Worm (Caenorhabditis elegans) whole organism, late embryonic: Measurements from ENCODE around the gene aly-1.

Experiments
- C08G9.2 ChIP-seq: sonication (generic microtip); optimal IDR thresholded peaks from 2 replicates; lab custom pipeline; 2016; ENCODE audit warnings: mild to moderate bottlenecking, missing genetic modification characterization, moderate library complexity, missing compliant biosample characterization
- F13H6.1 ChIP-seq: sonication (generic microtip); optimal IDR thresholded peaks from 2 replicates; lab custom pipeline; 2016; ENCODE audit warnings: missing genetic modification characterization, missing compliant biosample characterization
- K02D7.2 ChIP-seq: sonication (generic microtip); optimal IDR thresholded peaks from 2 replicates; lab custom pipeline; 2017; ENCODE audit warnings: mild to moderate bottlenecking, missing genetic modification characterization, missing compliant biosample characterization
- K09A11.1 ChIP-seq: sonication (generic microtip); optimal IDR thresholded peaks from 2 replicates; lab custom pipeline; 2017; ENCODE audit warnings: antibody characterized with exemption, mild to moderate bottlenecking, missing genetic modification characterization, missing compliant biosample characterization; ENCODE audit not compliant: insufficient read depth
- T23F11.4 ChIP-seq: fragments of 200-800 bp; sonication (Bioruptor generic); optimal IDR thresholded peaks from 2 replicates; lab custom pipeline; 2018; ENCODE audit warnings: mild to moderate bottlenecking, missing genetic modification characterization, missing compliant biosample characterization
- Y22D7AL.16 ChIP-seq: sonication (generic microtip); optimal IDR thresholded peaks from 2 replicates; lab custom pipeline; 2016; ENCODE audit warnings: missing genetic modification characterization, missing compliant biosample characterization
- ama-1 ChIP-seq: fragments of 150-350 bp; optimal IDR thresholded peaks from 2 replicates; lab custom pipeline; 2014
- ceh-14 ChIP-seq: sonication (generic microtip); optimal IDR thresholded peaks from 2 replicates; lab custom pipeline; 2016; ENCODE audit warnings: missing genotype, missing genetic modification characterization, missing compliant biosample characterization
- ceh-18 ChIP-seq: sonication (generic microtip); optimal IDR thresholded peaks from 2 replicates; lab custom pipeline; 2016; ENCODE audit warnings: missing genetic modification characterization, missing compliant biosample characterization
- ceh-24 ChIP-seq: sonication (generic microtip); optimal IDR thresholded peaks from 2 replicates; lab custom pipeline; 2016; ENCODE audit warnings: mild to moderate bottlenecking, missing genetic modification characterization, missing compliant biosample characterization
- ceh-31 ChIP-seq: sonication (generic microtip); optimal IDR thresholded peaks from 2 replicates; lab custom pipeline; 2016; ENCODE audit warnings: missing genetic modification characterization, missing compliant biosample characterization
- ceh-34 ChIP-seq: sonication (generic microtip); optimal IDR thresholded peaks from 2 replicates; lab custom pipeline; 2016; ENCODE audit warnings: mild to moderate bottlenecking, missing genetic modification characterization, missing compliant biosample characterization
- ceh-45 ChIP-seq: fragments of 200-800 bp; sonication (Bioruptor generic); IDR thresholded peaks from 2 replicates; pipeline ENCODE4 v1.3.6; 2022; ENCODE audit warnings: missing genetic modification reagents, missing genetic modification characterization, missing compliant biosample characterization
- ceh-48 ChIP-seq: sonication (generic microtip); optimal IDR thresholded peaks from 2 replicates; lab custom pipeline; 2016; ENCODE audit warnings: missing genetic modification characterization, inconsistent platforms, missing compliant biosample characterization
- dve-1 ChIP-seq: sonication (generic microtip); optimal IDR thresholded peaks from 2 replicates; lab custom pipeline; 2017; ENCODE audit warnings: antibody characterized with exemption, mild to moderate bottlenecking, missing genetic modification characterization, missing compliant biosample characterization
- fax-1 ChIP-seq: sonication (generic microtip); optimal IDR thresholded peaks from 2 replicates; lab custom pipeline; 2016; ENCODE audit warnings: missing genotype, missing genetic modification characterization, missing compliant biosample characterization
- fkh-10 ChIP-seq: fragments of 150-350 bp; optimal IDR thresholded peaks from 2 replicates; lab custom pipeline; 2014; ENCODE audit warnings: missing biosample characterization, missing genetic modification reagents, missing genetic modification characterization
- hlh-15 ChIP-seq: sonication (generic microtip); optimal IDR thresholded peaks from 2 replicates; lab custom pipeline; 2016; ENCODE audit warnings: missing genetic modification characterization, missing compliant biosample characterization
- hlh-6 ChIP-seq: sonication (generic microtip); optimal IDR thresholded peaks from 2 replicates; lab custom pipeline; 2016; ENCODE audit warnings: missing genotype, missing genetic modification characterization, missing compliant biosample characterization
- hlh-8 ChIP-seq: sonication (generic microtip); optimal IDR thresholded peaks from 2 replicates; lab custom pipeline; 2016; ENCODE audit warnings: missing genotype, missing genetic modification characterization, missing compliant biosample characterization
- lim-6 ChIP-seq: sonication (generic microtip); optimal IDR thresholded peaks from 2 replicates; lab custom pipeline; 2016; ENCODE audit warnings: missing genetic modification characterization, missing compliant biosample characterization
- madf-2 ChIP-seq: sonication (generic microtip); optimal IDR thresholded peaks from 2 replicates; lab custom pipeline; 2017; ENCODE audit warnings: missing genetic modification characterization, missing compliant biosample characterization
- nfya-1 ChIP-seq: sonication (generic microtip); optimal IDR thresholded peaks from 2 replicates; lab custom pipeline; 2017; ENCODE audit warnings: missing genetic modification characterization, mild to moderate bottlenecking, missing compliant biosample characterization, antibody characterized with exemption, moderate library complexity
- nhr-11 ChIP-seq: fragments of 150-350 bp; optimal IDR thresholded peaks from 2 replicates; lab custom pipeline; 2014; ENCODE audit warnings: missing biosample characterization, missing genetic modification characterization
- nhr-232 ChIP-seq: sonication (generic microtip); optimal IDR thresholded peaks from 2 replicates; lab custom pipeline; 2016; ENCODE audit warnings: missing genetic modification characterization, missing compliant biosample characterization
- pat-9 ChIP-seq: fragments of 200-800 bp; sonication (Bioruptor generic); optimal IDR thresholded peaks from 2 replicates; lab custom pipeline; 2018; ENCODE audit warnings: mild to moderate bottlenecking, missing genetic modification characterization, moderate library complexity, missing compliant biosample characterization
- pax-1 ChIP-seq: fragments of 150-350 bp; optimal IDR thresholded peaks from 2 replicates; lab custom pipeline; 2014; ENCODE audit warnings: missing biosample characterization, missing genetic modification characterization
- pha-2 ChIP-seq: sonication (generic microtip); optimal IDR thresholded peaks from 2 replicates; lab custom pipeline; 2017; ENCODE audit warnings: mild to moderate bottlenecking, missing genetic modification characterization, missing compliant biosample characterization
- pha-4 ChIP-seq: fragments of 150-350 bp; optimal IDR thresholded peaks from 2 replicates; lab custom pipeline; 2018; ENCODE audit warnings: missing biosample characterization, missing genetic modification reagents, missing genetic modification characterization
- pqm-1 ChIP-seq: sonication (generic microtip); optimal IDR thresholded peaks from 2 replicates; lab custom pipeline; 2016; ENCODE audit warnings: missing genetic modification characterization, missing compliant biosample characterization
- pros-1 ChIP-seq: fragments of 150-350 bp; optimal IDR thresholded peaks from 2 replicates; lab custom pipeline; 2014; ENCODE audit warnings: missing biosample characterization, missing genetic modification reagents, missing genetic modification characterization
- ref-2 ChIP-seq: sonication (generic microtip); optimal IDR thresholded peaks from 2 replicates; lab custom pipeline; 2016; ENCODE audit warnings: missing genetic modification characterization, missing compliant biosample characterization
- sdc-2 ChIP-seq: sonication (generic microtip); optimal IDR thresholded peaks from 2 replicates; lab custom pipeline; 2016; ENCODE audit warnings: missing genotype, missing genetic modification characterization, missing compliant biosample characterization
- sox-4 ChIP-seq: sonication (generic microtip); optimal IDR thresholded peaks from 2 replicates; lab custom pipeline; 2017; ENCODE audit warnings: mild to moderate bottlenecking, missing genetic modification characterization, inconsistent platforms, missing compliant biosample characterization
- tbx-2 ChIP-seq: sonication (generic microtip); optimal IDR thresholded peaks from 2 replicates; lab custom pipeline; 2016; ENCODE audit warnings: missing genetic modification characterization, missing compliant biosample characterization
- tbx-7 ChIP-seq: sonication (generic microtip); optimal IDR thresholded peaks from 2 replicates; lab custom pipeline; 2016; ENCODE audit warnings: missing genotype, missing genetic modification characterization, missing compliant biosample characterization
- ttx-3 ChIP-seq: sonication (generic microtip); optimal IDR thresholded peaks from 2 replicates; lab custom pipeline; 2016; ENCODE audit warnings: missing genetic modification reagents, missing genetic modification characterization, missing compliant biosample characterization
- unc-55 ChIP-seq: sonication (generic microtip); optimal IDR thresholded peaks from 2 replicates; lab custom pipeline; 2017; ENCODE audit warnings: missing biosample characterization, missing genetic modification reagents, missing genetic modification characterization
- unc-86 ChIP-seq: sonication (generic microtip); optimal IDR thresholded peaks from 2 replicates; lab custom pipeline; 2016; ENCODE audit warnings: missing genetic modification characterization, missing compliant biosample characterization
- zip-5 ChIP-seq: sonication (generic microtip); optimal IDR thresholded peaks from 2 replicates; lab custom pipeline; 2016; ENCODE audit warnings: missing genetic modification characterization, missing compliant biosample characterization

Gene aly-1

ce11 chrIV:9074244-9074723, 34.4 kb upstream of the aly-1 start, which contains the start of gene mppb-1 (continued):
- TF ChIP-seq sox-4 (tag; lab: Kevin White, UChicago) (no peak), nhr-232 (tag; lab: Kevin White, UChicago) (no peak), lim-6 (peak; percentile 81), K02D7.2 (no peak), tbx-2 (tag; lab: Kevin White, UChicago) (peak; percentile 90), pha-4 (tag; lab: Kevin White, UChicago) (no peak), sdc-2 (no peak), hlh-6 (tag; lab: Kevin White, UChicago) (no peak), ceh-48 (tag; lab: Kevin White, UChicago) (no peak), ttx-3 (tag; lab: Kevin White, UChicago) (peak; percentile 23), fax-1 (tag; lab: Kevin White, UChicago) (peak; percentile 28), ceh-24 (tag; lab: Kevin White, UChicago) (no peak), ceh-45 (GFP tag; lab: Robert Waterston, UW) (no peak), ceh-14 (peak; percentile 39), Y22D7AL.16 (tag; lab: Kevin White, UChicago) (no peak), C08G9.2 (peak; percentile 94)

DNA sequence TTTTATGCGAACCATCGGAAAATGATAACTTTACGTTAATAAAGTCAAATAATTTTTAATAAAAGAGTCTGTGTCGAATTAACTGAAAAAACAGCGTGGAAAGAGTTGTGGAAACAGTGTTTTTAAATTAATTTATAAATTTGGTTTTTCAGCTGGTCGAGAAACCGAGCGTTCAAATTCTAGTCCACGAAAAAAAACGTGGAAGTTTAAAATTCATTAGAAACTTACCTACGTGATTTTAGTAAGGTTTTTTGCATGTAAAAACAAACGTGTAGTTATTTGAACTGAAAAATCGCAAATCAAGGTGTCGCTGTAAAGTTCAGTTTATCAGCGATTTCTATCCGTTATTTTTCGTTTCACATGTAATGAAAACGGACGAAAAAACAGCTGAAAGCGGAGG, 30.3 kb upstream of the aly-1 start, which contains the start of gene mans-4:
mans-4 (minus strand) TSS at position 101 of the 400 bp plus-strand sequence.
- TF ChIP-seq T23F11.4 (GFP tag; lab: Kevin White, UChicago) (no peak), lim-6 (no peak), ama-1 (lab: Kevin White, UChicago) (no peak), ceh-14 (no peak), ref-2 (tag; lab: Kevin White, UChicago) (no peak), pha-2 (tag; lab: Kevin White, UChicago) (no peak), pha-4 (tag; lab: Kevin White, UChicago) (no peak), pat-9 (tag; lab: Kevin White, UChicago) (no peak), F13H6.1 (tag; lab: Kevin White, UChicago) (no peak), nfya-1 (tag; lab: Kevin White, UChicago) (no peak), pqm-1 (tag; lab: Kevin White, UChicago) (no peak), hlh-15 (tag; lab: Kevin White, UChicago) (no peak), nhr-11 (tag; lab: Kevin White, UChicago) (no peak), zip-5 (tag; lab: Kevin White, UChicago) (no peak)

- no peak for TF ChIP-seq pax-1 (tag; lab: Kevin White, UChicago)
- peak; percentile 19 for TF ChIP-seq nfya-1 (tag; lab: Kevin White, UChicago)
Observed at ce11 chrIV:9079330-9079729, 29.4 kb upstream of the aly-1 start.

DNA sequence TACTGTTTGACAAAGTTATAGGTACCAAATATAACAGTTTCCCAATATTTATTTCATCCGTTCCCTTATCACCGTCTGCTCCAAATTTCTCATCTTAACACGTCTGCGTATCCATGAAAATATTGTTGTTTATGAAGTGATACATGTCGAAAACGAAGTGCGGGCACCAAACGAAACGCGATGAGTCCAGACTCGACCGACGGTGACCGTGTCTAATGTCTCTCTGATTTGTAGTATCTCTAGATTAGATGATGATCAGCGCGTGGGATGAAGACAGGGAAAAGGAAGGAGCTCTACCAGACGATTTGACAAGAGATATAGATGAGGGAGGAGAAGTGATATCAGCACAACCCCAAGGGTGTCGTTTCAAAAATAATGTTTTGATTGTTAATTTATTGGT, 28.5 kb upstream of the aly-1 start:
- TF ChIP-seq ceh-31 (tag; lab: Kevin White, UChicago): no peak
- TF ChIP-seq pros-1 (tag; lab: Kevin White, UChicago): no peak
- no peak for TF ChIP-seq zip-5 (tag; lab: Kevin White, UChicago)
- TF ChIP-seq hlh-8 (tag; lab: Kevin White, UChicago): no peak
- TF ChIP-seq tbx-7 (tag; lab: Kevin White, UChicago): no peak
- no peak for TF ChIP-seq Y22D7AL.16 (tag; lab: Kevin White, UChicago)
- TF ChIP-seq ceh-18 (tag; lab: Kevin White, UChicago): peak; percentile 68
- no peak for TF ChIP-seq hlh-6 (tag; lab: Kevin White, UChicago)
- peak; percentile 78 for TF ChIP-seq unc-55 (GFP tag; lab: Kevin White, UChicago)
- TF ChIP-seq, all 69 proteins: peak for 2

- TF ChIP-seq nhr-11 (tag; lab: Kevin White, UChicago) (no peak), dve-1 (tag; lab: Kevin White, UChicago) (no peak), madf-2 (tag; lab: Kevin White, UChicago) (no peak), unc-86 (tag; lab: Kevin White, UChicago) (no peak), ceh-34 (no peak), ceh-24 (tag; lab: Kevin White, UChicago) (no peak), nhr-232 (tag; lab: Kevin White, UChicago) (no peak), K09A11.1 (no peak), T23F11.4 (GFP tag; lab: Kevin White, UChicago) (no peak), unc-55 (GFP tag; lab: Kevin White, UChicago) (no peak), fkh-10 (GFP tag; lab: Kevin White, UChicago) (no peak)
Observed at ce11 chrIV:9082055-9082454, 26.7 kb upstream of the aly-1 start, which contains the start of gene twk-8. twk-8 (plus strand) TSS chrIV:9082355.
